Fruit fly (Drosophila melanogaster): ENCODE results near the gene RhoGAP16F.

DNA sequence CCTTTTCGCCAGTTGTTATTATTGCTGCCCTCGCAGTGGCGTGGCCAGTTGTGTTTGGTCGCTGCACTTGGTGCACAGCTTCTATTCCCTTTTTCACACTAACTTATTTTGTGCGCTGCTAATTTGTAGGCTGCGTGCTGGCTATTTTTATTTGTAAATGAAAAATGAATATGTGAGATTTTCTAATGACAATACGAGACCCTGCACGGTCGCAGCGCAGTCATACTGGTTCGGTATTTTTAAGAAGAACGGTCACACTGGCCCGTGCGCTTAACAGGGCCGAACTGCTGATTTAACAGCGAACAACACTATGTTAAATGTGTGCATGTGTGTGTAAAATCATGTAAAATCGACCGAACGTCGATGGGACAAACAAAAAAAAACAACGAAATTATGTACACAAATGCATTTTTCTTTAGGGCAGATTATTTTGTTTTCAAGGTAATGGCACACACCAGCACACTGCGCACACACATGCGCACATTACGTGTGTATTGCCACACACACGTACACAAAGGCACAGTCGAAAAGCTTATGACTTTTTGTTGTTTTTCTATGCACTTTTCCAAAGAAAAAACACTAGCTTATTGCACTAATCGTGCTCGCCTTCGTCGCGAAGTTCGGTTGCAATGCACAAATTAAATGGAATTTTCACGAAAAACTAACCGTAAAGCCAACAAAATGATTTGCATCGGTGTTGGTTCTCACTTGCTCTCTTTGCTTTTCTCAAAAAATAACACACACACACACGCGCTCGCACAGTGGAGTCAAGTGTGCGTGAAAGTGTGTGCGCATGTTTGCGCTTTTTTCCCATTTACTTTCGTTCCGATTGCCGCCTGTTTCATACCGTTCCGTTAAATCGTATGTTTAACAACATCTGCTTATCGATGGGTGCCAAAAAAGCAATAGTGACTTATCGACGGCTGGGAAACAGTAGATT, 44.2 kb downstream of the RhoGAP16F start, which contains the start of gene ari-1:
- TF ChIP-seq CTCF (optimal IDR thresholded peaks at IDR 0.05) (no peak), CG8478 (optimal IDR thresholded peaks at IDR 0.05) (no peak)
